Fruit fly (Drosophila melanogaster): ENCODE results near the gene CG12093.

The CG12093 gene

DNA sequence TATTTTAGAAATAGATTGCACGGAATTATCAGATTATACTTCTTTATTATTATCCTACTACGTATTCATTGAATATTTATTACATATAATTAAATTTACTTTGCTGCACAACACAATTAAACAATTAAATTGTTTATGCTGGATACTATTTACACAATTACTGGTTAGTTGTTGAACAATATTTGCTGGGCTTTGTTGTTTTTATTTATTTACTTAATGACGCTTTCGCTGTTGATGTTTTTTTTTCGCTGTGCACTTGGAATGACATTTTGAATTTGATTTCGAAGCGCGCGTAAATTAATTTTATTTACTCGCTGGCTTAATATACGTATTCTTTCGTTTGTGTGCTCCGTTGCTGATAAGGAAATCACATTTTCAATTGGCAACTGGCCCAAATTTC is 46.5 kb upstream of the CG12093 start (continued):
- TF ChIP-seq scrt (GFP tag; optimal IDR thresholded peaks at IDR 0.05) (no peak), Scr (GFP tag; IDR thresholded peaks at IDR 0.05; ENCODE audit: partially characterized antibody) (no peak), CG32772 (GFP tag; IDR thresholded peaks at IDR 0.05) (no peak), en (GFP tag; optimal IDR thresholded peaks at IDR 0.05) (no peak), CG1602 (GFP tag; optimal IDR thresholded peaks at IDR 0.05) (no peak), CG13775 (GFP tag; optimal IDR thresholded peaks at IDR 0.05) (no peak), NfI (GFP tag; optimal IDR thresholded peaks at IDR 0.05) (no peak), CG6765 (GFP tag; optimal IDR thresholded peaks at IDR 0.05) (no peak), C15 (GFP tag; IDR thresholded peaks at IDR 0.05) (no peak), CG10321 (GFP tag; IDR thresholded peaks at IDR 0.05) (no peak), CG4424 (GFP tag; optimal IDR thresholded peaks at IDR 0.05) (no peak), CG2889 (GFP tag; IDR thresholded peaks at IDR 0.05) (no peak), CG2678 (tag; optimal IDR thresholded peaks at IDR 0.05) (peak; percentile 10), unpg (GFP tag; optimal IDR thresholded peaks at IDR 0.05) (peak; percentile 17), ase (GFP tag; IDR thresholded peaks at IDR 0.05) (no peak), CG16779 (GFP tag; IDR thresholded peaks at IDR 0.05) (no peak), CG12219 (GFP tag; optimal IDR thresholded peaks at IDR 0.05) (no peak), CG10979 (tag; optimal IDR thresholded peaks at IDR 0.05) (no peak), sens (GFP tag) (peak; percentile 68), nerfin-1 (tag; optimal IDR thresholded peaks at IDR 0.05) (no peak), dimm (GFP tag; IDR thresholded peaks at IDR 0.05) (no peak), Med (GFP tag) (peak; percentile 9), tna (GFP tag; IDR thresholded peaks at IDR 0.05; ENCODE audit: partially characterized antibody) (no peak), CG15514 (GFP tag; optimal IDR thresholded peaks at IDR 0.05) (no peak), CG33213 (GFP tag; optimal IDR thresholded peaks at IDR 0.05) (no peak), peb (GFP tag; IDR thresholded peaks at IDR 0.05) (no peak), aop (GFP tag; IDR thresholded peaks at IDR 0.05) (no peak), amos (GFP tag; IDR thresholded peaks at IDR 0.05; ENCODE audit: partially characterized antibody) (no peak), Sox102F (GFP tag; optimal IDR thresholded peaks at IDR 0.05) (peak; percentile 53), kay (GFP tag; optimal IDR thresholded peaks at IDR 0.05) (no peak), CG17328 (GFP tag; IDR thresholded peaks at IDR 0.05) (no peak), BEAF-32 (GFP tag; optimal IDR thresholded peaks at IDR 0.05) (no peak), CG17802 (tag; optimal IDR thresholded peaks at IDR 0.05) (no peak), CG2199 (GFP tag; IDR thresholded peaks at IDR 0.05) (no peak), Fer2 (tag; optimal IDR thresholded peaks at IDR 0.05) (no peak), CG6813 (GFP tag; optimal IDR thresholded peaks at IDR 0.05) (no peak)

DNA sequence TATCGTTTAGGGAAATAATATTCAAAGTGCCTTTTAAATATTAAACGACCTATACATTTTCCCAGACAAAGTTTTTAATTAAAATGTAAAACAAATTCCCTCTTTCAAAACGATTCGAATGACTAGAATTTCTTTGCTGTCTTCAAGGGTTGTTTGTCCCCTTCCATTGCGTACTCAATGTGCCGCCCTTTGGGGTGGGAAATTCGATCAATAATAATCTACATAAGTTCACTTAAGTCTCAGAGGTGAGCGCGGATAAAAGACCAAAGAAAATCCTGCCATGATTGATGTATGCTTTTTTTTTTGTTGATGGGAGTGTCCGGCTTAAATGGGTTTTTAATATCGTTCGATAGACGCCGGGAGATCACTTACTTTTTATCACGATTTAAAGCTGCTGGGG is 45.9 kb upstream of the CG12093 start:
- peak; percentile 66 for TF ChIP-seq lab (GFP tag; optimal IDR thresholded peaks at IDR 0.05)
- peak; percentile 84 for TF ChIP-seq onecut (GFP tag; IDR thresholded peaks at IDR 0.05)
- peak in 1 of 2 experiments; percentile 8 for TF ChIP-seq eve (GFP tag; optimal IDR thresholded peaks at IDR 0.05)
- TF ChIP-seq Fer1 (GFP tag; optimal IDR thresholded peaks at IDR 0.05): no peak
- TF ChIP-seq oc (tag; optimal IDR thresholded peaks at IDR 0.05): peak; percentile 8
- TF ChIP-seq CG9817 (tag; optimal IDR thresholded peaks at IDR 0.05): no peak
- TF ChIP-seq pros (GFP tag; optimal IDR thresholded peaks at IDR 0.05): peak; percentile 87
- TF ChIP-seq B-H2 (GFP tag; optimal IDR thresholded peaks at IDR 0.05): no peak
